Fruit fly (Drosophila melanogaster) whole organism, adult: ENCODE data around the gene CheA29a.

Experiments
- CG11617 ChIP-seq: fragments of 200-800 bp; sonication (Bioruptor generic); optimal IDR thresholded peaks from 2 replicates; lab custom pipeline; 2017; ENCODE audit warnings: mild to moderate bottlenecking, missing biosample characterization, missing genetic modification reagents, missing genetic modification characterization
- CG12768 ChIP-seq: fragments of 200-800 bp; sonication (Bioruptor generic); optimal IDR thresholded peaks from 2 replicates; lab custom pipeline; 2017; ENCODE audit warnings: missing biosample characterization, missing genetic modification characterization, mild to moderate bottlenecking, moderate library complexity, missing genetic modification reagents
- CG14711 ChIP-seq: fragments of 200-800 bp; sonication (Bioruptor generic); optimal IDR thresholded peaks from 2 replicates; lab custom pipeline; 2018; ENCODE audit warnings: missing biosample characterization, mild to moderate bottlenecking, missing genetic modification characterization, moderate library complexity
- CG1620 ChIP-seq: fragments of 200-800 bp; sonication (Bioruptor generic); optimal IDR thresholded peaks from 2 replicates; lab custom pipeline; 2016; ENCODE audit warnings: missing biosample characterization, missing genetic modification characterization
- CG33017 ChIP-seq: fragments of 200-800 bp; sonication (Bioruptor generic); optimal IDR thresholded peaks from 2 replicates; lab custom pipeline; 2018; ENCODE audit warnings: missing biosample characterization, mild to moderate bottlenecking, missing genetic modification characterization, moderate library complexity
- CG5204 ChIP-seq: fragments of 200-800 bp; sonication (Bioruptor generic); optimal IDR thresholded peaks from 2 replicates; lab custom pipeline; 2016; ENCODE audit warnings: missing biosample characterization, missing genetic modification characterization
- CG7045 ChIP-seq: fragments of 200-800 bp; sonication (Bioruptor generic); optimal IDR thresholded peaks from 2 replicates; lab custom pipeline; 2017; ENCODE audit warnings: missing biosample characterization, mild to moderate bottlenecking, missing genetic modification characterization
- CG7101 ChIP-seq: fragments of 200-800 bp; sonication (Bioruptor generic); optimal IDR thresholded peaks from 2 replicates; lab custom pipeline; 2018; ENCODE audit warnings: missing biosample characterization, mild to moderate bottlenecking, missing genetic modification characterization, moderate library complexity
- Clk ChIP-seq: fragments of 200-800 bp; sonication (Bioruptor generic); optimal IDR thresholded peaks from 2 replicates; lab custom pipeline; 2017; ENCODE audit warnings: missing biosample characterization, missing genetic modification characterization
- Crg-1 ChIP-seq: fragments of 200-800 bp; sonication (Bioruptor generic); optimal IDR thresholded peaks from 2 replicates; lab custom pipeline; 2016; ENCODE audit warnings: missing biosample characterization, missing genetic modification characterization
- Hr96 ChIP-seq: fragments of 200-800 bp; sonication (Bioruptor generic); optimal IDR thresholded peaks from 2 replicates; lab custom pipeline; 2016; ENCODE audit warnings: missing biosample characterization, missing genetic modification characterization
- Mnt ChIP-seq: fragments of 200-800 bp; sonication (Bioruptor generic); optimal IDR thresholded peaks from 2 replicates; lab custom pipeline; 2016; ENCODE audit warnings: missing biosample characterization, mild to moderate bottlenecking, missing genetic modification characterization
- bab1 ChIP-seq: fragments of 200-800 bp; sonication (Bioruptor generic); optimal IDR thresholded peaks from 3 replicates; lab custom pipeline; 2019; ENCODE audit warnings: missing biosample characterization, mild to moderate bottlenecking, missing genetic modification characterization, moderate library complexity
- cic ChIP-seq: fragments of 200-800 bp; sonication (Bioruptor generic); optimal IDR thresholded peaks from 2 replicates; lab custom pipeline; 2017; ENCODE audit warnings: missing biosample characterization, mild to moderate bottlenecking, missing genetic modification characterization, moderate library complexity
- cnc ChIP-seq, 2 experiments: fragments of >200 bp; optimal IDR thresholded peaks; 2 replicates each; lab custom pipeline; 2017
- kay ChIP-seq: fragments of 200-800 bp; sonication (Bioruptor generic); peaks from one replicate; lab custom pipeline; 2016; ENCODE audit warnings: missing biosample characterization, missing genetic modification characterization, borderline replicate concordance
- ovo ChIP-seq: fragments of 200-800 bp; sonication (Bioruptor generic); optimal IDR thresholded peaks from 2 replicates; lab custom pipeline; 2016; ENCODE audit warnings: missing biosample characterization, missing genetic modification characterization
- pad ChIP-seq: fragments of 200-800 bp; sonication (Bioruptor generic); optimal IDR thresholded peaks from 3 replicates; lab custom pipeline; 2017; ENCODE audit warnings: missing biosample characterization, missing genetic modification characterization, mild to moderate bottlenecking, moderate library complexity, missing genetic modification reagents
- tj ChIP-seq: fragments of 200-800 bp; sonication (Bioruptor generic); optimal IDR thresholded peaks from 3 replicates; lab custom pipeline; 2017; ENCODE audit warnings: missing biosample characterization, mild to moderate bottlenecking, missing genetic modification characterization, moderate library complexity
- toe ChIP-seq: fragments of 200-800 bp; sonication (Bioruptor generic); optimal IDR thresholded peaks from 2 replicates; lab custom pipeline; 2016; ENCODE audit warnings: missing biosample characterization, missing genetic modification characterization

CheA29a gene

dm6 chr2L:8511723-8512122, 34.6 kb downstream of the CheA29a start, which contains the start of gene CG13096:
Gene CG13096 (minus strand): TSS chr2L:8511866.
- TF ChIP-seq cnc (optimal IDR thresholded peaks at IDR 0.05; lab: Kevin White, UChicago), result no peak
- TF ChIP-seq Hr96 (GFP tag; lab: Kevin White, UChicago), result no peak
- TF ChIP-seq CG12768, result no peak
- no peak for TF ChIP-seq CG7045 (GFP tag; lab: Kevin White, UChicago)
- TF ChIP-seq CG7101 (tag; lab: Kevin White, UChicago), result peak; percentile 24
- peak; percentile 38 for TF ChIP-seq CG1620 (GFP tag; lab: Kevin White, UChicago)
- TF ChIP-seq Clk (GFP tag; lab: Kevin White, UChicago), result no peak
- TF ChIP-seq toe (GFP tag; lab: Kevin White, UChicago), result no peak
- TF ChIP-seq ovo, result peak; percentile 53
- TF ChIP-seq bab1, result peak; percentile 80
- TF ChIP-seq pad (GFP tag; lab: Kevin White, UChicago), result no peak
- no peak for TF ChIP-seq tj (GFP tag; lab: Kevin White, UChicago)
- peak; percentile 100 for TF ChIP-seq Mnt (GFP tag; lab: Kevin White, UChicago)
- no peak for TF ChIP-seq kay (GFP tag; lab: Kevin White, UChicago)
- TF ChIP-seq Crg-1 (GFP tag; lab: Kevin White, UChicago), result peak; percentile 6

- TF ChIP-seq tj (GFP tag; lab: Kevin White, UChicago) (peak; percentile 68), cnc (optimal IDR thresholded peaks at IDR 0.05; lab: Kevin White, UChicago) (no peak), Mnt (GFP tag; lab: Kevin White, UChicago) (peak; percentile 95), CG5204 (GFP tag; lab: Kevin White, UChicago) (no peak), bab1 (peak; percentile 87), kay (GFP tag; lab: Kevin White, UChicago) (no peak), CG12768 (peak; percentile 83), CG11617 (GFP tag; lab: Kevin White, UChicago) (peak; percentile 79), ovo (peak; percentile 74), pad (GFP tag; lab: Kevin White, UChicago) (peak; percentile 66), CG7101 (tag; lab: Kevin White, UChicago) (peak; percentile 85), CG33017 (peak; percentile 66), CG7045 (GFP tag; lab: Kevin White, UChicago) (peak; percentile 71), toe (GFP tag; lab: Kevin White, UChicago) (peak; percentile 93), cic (peak; percentile 46), Hr96 (GFP tag; lab: Kevin White, UChicago) (peak; percentile 87), Crg-1 (GFP tag; lab: Kevin White, UChicago) (peak; percentile 88), CG14711 (tag; lab: Kevin White, UChicago) (peak; percentile 81), Clk (GFP tag; lab: Kevin White, UChicago) (peak; percentile 62), CG1620 (GFP tag; lab: Kevin White, UChicago) (peak; percentile 91)
Measured at dm6 chr2L:8514748-8515147, 37.6 kb downstream of the CheA29a start, which contains the start of the genes CG13097 and PIG-U. Gene CG13097 (minus strand): TSS chr2L:8514868. Gene PIG-U (plus strand): TSS chr2L:8515096.

dm6 chr2L:8517256-8517694, 40.1 kb downstream of the CheA29a start, which contains the start of the genes mRpL51 and Uba4:
Gene mRpL51 (minus strand): TSS chr2L:8517380.
Gene Uba4 (plus strand): TSS chr2L:8517411.
- TF ChIP-seq CG14711 (tag; lab: Kevin White, UChicago) (peak; percentile 56), CG12768 (peak; percentile 9), tj (GFP tag; lab: Kevin White, UChicago) (peak; percentile 7), kay (GFP tag; lab: Kevin White, UChicago) (no peak), Clk (GFP tag; lab: Kevin White, UChicago) (no peak), ovo (peak; percentile 11), CG7101 (tag; lab: Kevin White, UChicago) (peak; percentile 69), CG5204 (GFP tag; lab: Kevin White, UChicago) (no peak), Hr96 (GFP tag; lab: Kevin White, UChicago) (peak; percentile 49), Mnt (GFP tag; lab: Kevin White, UChicago) (peak; percentile 67), toe (GFP tag; lab: Kevin White, UChicago) (no peak), Crg-1 (GFP tag; lab: Kevin White, UChicago) (peak; percentile 58), CG1620 (GFP tag; lab: Kevin White, UChicago) (peak; percentile 54), cic (peak; percentile 13), pad (GFP tag; lab: Kevin White, UChicago) (peak; percentile 43), CG7045 (GFP tag; lab: Kevin White, UChicago) (no peak), CG11617 (GFP tag; lab: Kevin White, UChicago) (peak; percentile 53), CG33017 (no peak), cnc (optimal IDR thresholded peaks at IDR 0.05; lab: Kevin White, UChicago) (no peak), bab1 (peak; percentile 55)

- TF ChIP-seq Mnt (GFP tag; lab: Kevin White, UChicago), result no peak
- no peak for TF ChIP-seq Crg-1 (GFP tag; lab: Kevin White, UChicago)
- no peak for TF ChIP-seq CG7045 (GFP tag; lab: Kevin White, UChicago)
- TF ChIP-seq pad (GFP tag; lab: Kevin White, UChicago), result no peak
- no peak for TF ChIP-seq CG33017
- TF ChIP-seq CG1620 (GFP tag; lab: Kevin White, UChicago), result no peak
- TF ChIP-seq CG7101 (tag; lab: Kevin White, UChicago), result no peak
- TF ChIP-seq CG5204 (GFP tag; lab: Kevin White, UChicago), result no peak
- no peak for TF ChIP-seq ovo
- TF ChIP-seq kay (GFP tag; lab: Kevin White, UChicago), result no peak
- no peak for TF ChIP-seq toe (GFP tag; lab: Kevin White, UChicago)
- TF ChIP-seq CG12768, result no peak
- TF ChIP-seq bab1, result no peak
Measured at dm6 chr2L:8519390-8519789, 42.2 kb downstream of the CheA29a start, which contains the start of gene Sgp. Gene Sgp (plus strand): TSS chr2L:8519690.

dm6 chr2L:8521724-8522309, 44.7 kb downstream of the CheA29a start, which contains the start of gene Acer:
Gene Acer (plus strand): TSS chr2L:8521933.
- TF ChIP-seq CG1620 (GFP tag; lab: Kevin White, UChicago) (no peak), CG12768 (peak; percentile 2), CG7045 (GFP tag; lab: Kevin White, UChicago) (no peak), cic (peak; percentile 19), kay (GFP tag; lab: Kevin White, UChicago) (no peak), Hr96 (GFP tag; lab: Kevin White, UChicago) (no peak), CG14711 (tag; lab: Kevin White, UChicago) (no peak), tj (GFP tag; lab: Kevin White, UChicago) (peak; percentile 48), bab1 (peak; percentile 48), CG33017 (no peak), pad (GFP tag; lab: Kevin White, UChicago) (no peak), Crg-1 (GFP tag; lab: Kevin White, UChicago) (no peak), ovo (peak; percentile 95), cnc (optimal IDR thresholded peaks at IDR 0.05; lab: Kevin White, UChicago) (no peak), Mnt (GFP tag; lab: Kevin White, UChicago) (peak; percentile 23), CG7101 (tag; lab: Kevin White, UChicago) (no peak)
